Fruit fly (Drosophila melanogaster): ENCODE measurements around the gene Prosbeta4.

The Prosbeta4 gene

DNA sequence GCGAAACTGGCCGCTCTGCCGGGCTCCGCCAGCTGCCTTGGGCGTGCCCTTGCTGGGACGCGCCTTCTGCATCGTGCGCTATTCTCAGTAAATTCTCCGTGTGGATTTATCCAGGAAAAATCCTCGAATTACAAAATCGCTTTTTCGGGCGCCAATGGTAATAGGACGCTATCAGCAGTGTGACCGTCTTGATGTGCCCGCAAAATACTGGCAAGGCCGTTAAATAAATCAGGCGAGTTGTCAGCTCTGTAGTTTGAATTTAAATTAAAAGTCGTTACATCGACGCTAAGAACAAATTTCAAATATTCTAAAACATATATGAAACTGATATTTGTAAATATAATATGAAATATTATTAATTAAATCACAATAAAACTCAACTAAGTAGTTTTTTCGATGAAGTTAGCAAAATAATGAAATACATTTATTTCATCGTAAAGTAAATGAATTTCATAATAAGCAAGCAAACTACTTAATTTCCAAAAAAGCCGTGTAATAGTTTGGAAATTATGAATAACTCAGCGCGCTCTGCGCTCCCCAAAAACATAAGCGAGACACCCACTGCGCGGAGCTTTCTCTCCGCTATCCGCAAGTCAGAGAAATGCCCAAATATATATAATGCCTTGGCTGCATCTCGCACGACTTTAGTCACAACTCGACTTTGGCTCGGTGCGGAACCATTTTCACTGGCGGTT, 6.4 kb upstream of the Prosbeta4 start, which contains the start of the genes glu and ChLD3 (continued):
- TF ChIP-seq nom (GFP tag; optimal IDR thresholded peaks at IDR 0.05): no peak
- TF ChIP-seq CG7271 (tag; optimal IDR thresholded peaks at IDR 0.05): no peak
- no peak for TF ChIP-seq CG6175 (GFP tag; IDR thresholded peaks at IDR 0.05)
- TF ChIP-seq CG17186 (GFP tag; optimal IDR thresholded peaks at IDR 0.05): peak; percentile 29
- no peak for TF ChIP-seq so (GFP tag; IDR thresholded peaks at IDR 0.05)
- no peak for TF ChIP-seq chinmo (GFP tag; IDR thresholded peaks at IDR 0.05; ENCODE audit: partially characterized antibody)
- TF ChIP-seq Ets65A (GFP tag): no peak
- no peak for TF ChIP-seq CG4707 (GFP tag; optimal IDR thresholded peaks at IDR 0.05)
- TF ChIP-seq CG15479 (GFP tag; optimal IDR thresholded peaks at IDR 0.05): no peak
- peak; percentile 35; the same call in 1 of the 2 replicates for TF ChIP-seq CG3847 (GFP tag; IDR thresholded peaks at IDR 0.05)
- no peak for TF ChIP-seq NC2α (GFP tag; optimal IDR thresholded peaks at IDR 0.05)
- peak; percentile 87 for TF ChIP-seq MBD-R2 (GFP tag; IDR thresholded peaks at IDR 0.05)
- TF ChIP-seq jumu (GFP tag; optimal IDR thresholded peaks at IDR 0.05): peak; percentile 19
- TF ChIP-seq CG9797 (GFP tag; optimal IDR thresholded peaks at IDR 0.05): peak; percentile 77
- TF ChIP-seq HmgZ (tag; optimal IDR thresholded peaks at IDR 0.05): peak; percentile 20
- TF ChIP-seq dan (GFP tag; IDR thresholded peaks at IDR 0.05): no peak
- peak; percentile 15 for TF ChIP-seq CG2116 (GFP tag; optimal IDR thresholded peaks at IDR 0.05)
- TF ChIP-seq CG12744 (GFP tag; optimal IDR thresholded peaks at IDR 0.05): no peak
- TF ChIP-seq CG10654 (GFP tag; optimal IDR thresholded peaks at IDR 0.05): no peak
- no peak for TF ChIP-seq Chrac-16 (GFP tag; optimal IDR thresholded peaks at IDR 0.05)
- TF ChIP-seq CG4328 (GFP tag; optimal IDR thresholded peaks at IDR 0.05): no peak
- no peak for TF ChIP-seq trh (GFP tag; optimal IDR thresholded peaks at IDR 0.05)
- no peak for TF ChIP-seq CG14965 (GFP tag; optimal IDR thresholded peaks at IDR 0.05; ENCODE audit: borderline replicate concordance)
- TF ChIP-seq CG4617 (GFP tag; optimal IDR thresholded peaks at IDR 0.05; ENCODE audit: borderline replicate concordance): peak; percentile 11
- no peak for TF ChIP-seq CG4730 (GFP tag; IDR thresholded peaks at IDR 0.05)
- TF ChIP-seq CG32772 (GFP tag; IDR thresholded peaks at IDR 0.05): no peak
- TF ChIP-seq abd-A (tag; optimal IDR thresholded peaks at IDR 0.05): no peak
- peak; percentile 82 for TF ChIP-seq gfzf (GFP tag; optimal IDR thresholded peaks at IDR 0.05)
- TF ChIP-seq Oaz (GFP tag; IDR thresholded peaks at IDR 0.05): no peak
- no peak for TF ChIP-seq E2f1 (GFP tag; IDR thresholded peaks at IDR 0.05)
- no peak for TF ChIP-seq jing (GFP tag; optimal IDR thresholded peaks at IDR 0.05)
- TF ChIP-seq Six4 (GFP tag; optimal IDR thresholded peaks at IDR 0.05): no peak
- TF ChIP-seq Dp (GFP tag; optimal IDR thresholded peaks at IDR 0.05): peak; percentile 83
- no peak for TF ChIP-seq grn (GFP tag; optimal IDR thresholded peaks at IDR 0.05)
- TF ChIP-seq CG9932 (GFP tag; IDR thresholded peaks at IDR 0.05): no peak
- TF ChIP-seq Ssrp (tag; optimal IDR thresholded peaks at IDR 0.05): no peak
- no peak for TF ChIP-seq eve (GFP tag; optimal IDR thresholded peaks at IDR 0.05)
- TF ChIP-seq CG15011 (GFP tag; optimal IDR thresholded peaks at IDR 0.05): no peak
- no peak for TF ChIP-seq fd96Cb (tag; optimal IDR thresholded peaks at IDR 0.05)
- no peak for TF ChIP-seq CG10565 (GFP tag; optimal IDR thresholded peaks at IDR 0.05)
- TF ChIP-seq Stat92E (GFP tag; optimal IDR thresholded peaks at IDR 0.05): no peak
- no peak for TF ChIP-seq repo (GFP tag; optimal IDR thresholded peaks at IDR 0.05)
- no peak for TF ChIP-seq CG11696 (GFP tag; IDR thresholded peaks at IDR 0.05)
- TF ChIP-seq E2f2 (GFP tag; IDR thresholded peaks at IDR 0.05): peak; percentile 88
- peak; percentile 41 for TF ChIP-seq CG10267 (tag; optimal IDR thresholded peaks at IDR 0.05)
- no peak for TF ChIP-seq CG7928 (GFP tag; optimal IDR thresholded peaks at IDR 0.05)
- TF ChIP-seq CG7963 (GFP tag; IDR thresholded peaks at IDR 0.05; ENCODE audit: partially characterized antibody): 0 out of 3 replicates have a peak, but pooled peaks have one; percentile 35
- TF ChIP-seq Myb (GFP tag; optimal IDR thresholded peaks at IDR 0.05): peak; percentile 98
- no peak for TF ChIP-seq Dref (GFP tag; IDR thresholded peaks at IDR 0.05)
- no peak for TF ChIP-seq Sry-β (GFP tag; optimal IDR thresholded peaks at IDR 0.05)

All from whole organism, embryonic.